Fruit fly (Drosophila melanogaster) whole organism, embryonic: ENCODE results near the gene CG7519.

Experiments used
- Bgb ChIP-seq: fragments of 200-800 bp; sonication (Bioruptor generic); IDR thresholded peaks from 2 replicates; pipeline ENCODE4 v1.3.6; 2022; ENCODE audit warnings: missing biosample characterization, missing genetic modification characterization; ENCODE audit not compliant: partially characterized antibody
- Bteb2 ChIP-seq: fragments of 200-800 bp; sonication (Bioruptor generic); optimal IDR thresholded peaks from 2 replicates; lab custom pipeline; 2016; ENCODE audit warnings: missing biosample characterization, missing genetic modification characterization
- CG10366 ChIP-seq: fragments of 200-800 bp; sonication (Bioruptor generic); IDR thresholded peaks from 2 replicates; pipeline ENCODE4 v1.3.6; 2022; ENCODE audit warnings: missing biosample characterization, missing genetic modification characterization
- CG10959 ChIP-seq: fragments of 200-800 bp; sonication (Bioruptor generic); IDR thresholded peaks from 2 replicates; pipeline ENCODE4 v1.3.6; 2022; ENCODE audit warnings: missing biosample characterization, missing genetic modification characterization
- CG11093 ChIP-seq: fragments of 200-800 bp; sonication (Bioruptor generic); IDR thresholded peaks from 3 replicates; pipeline ENCODE4 v1.3.6; 2022; ENCODE audit warnings: missing biosample characterization, missing genetic modification characterization
- CG11398 ChIP-seq: fragments of 200-800 bp; sonication (Bioruptor generic); optimal IDR thresholded peaks from 2 replicates; lab custom pipeline; 2016; ENCODE audit warnings: missing biosample characterization, missing genetic modification characterization
- CG12236 ChIP-seq: fragments of 200-800 bp; sonication (Bioruptor generic); optimal IDR thresholded peaks from 2 replicates; lab custom pipeline; 2016; ENCODE audit warnings: missing biosample characterization, missing genetic modification characterization
- CG12769 ChIP-seq: fragments of 200-800 bp; sonication (Bioruptor generic); optimal IDR thresholded peaks from 2 replicates; lab custom pipeline; 2019; ENCODE audit warnings: missing biosample characterization, mild to moderate bottlenecking, missing genetic modification characterization, moderate library complexity
- CG13287 ChIP-seq: fragments of 200-800 bp; sonication (Bioruptor generic); IDR thresholded peaks from 2 replicates; pipeline ENCODE4 v1.3.6; 2022; ENCODE audit warnings: missing biosample characterization, missing genetic modification characterization; ENCODE audit not compliant: partially characterized antibody
- CG14965 ChIP-seq: fragments of 200-800 bp; sonication (Bioruptor generic); optimal IDR thresholded peaks from 2 replicates; lab custom pipeline; 2016; ENCODE audit warnings: missing biosample characterization, missing genetic modification characterization, borderline replicate concordance
- CG2129 ChIP-seq: fragments of 200-800 bp; sonication (Bioruptor generic); IDR thresholded peaks from 2 replicates; pipeline ENCODE4 v1.3.6; 2022; ENCODE audit warnings: missing biosample characterization, missing genetic modification characterization; ENCODE audit not compliant: partially characterized antibody
- CG2199 ChIP-seq: fragments of 200-800 bp; sonication (Bioruptor generic); IDR thresholded peaks from 3 replicates; pipeline ENCODE4 v1.3.6; 2022; ENCODE audit warnings: missing biosample characterization, missing genetic modification characterization
- CG2875 ChIP-seq: fragments of 200-800 bp; sonication (Bioruptor generic); optimal IDR thresholded peaks from 2 replicates; lab custom pipeline; 2017; ENCODE audit warnings: missing biosample characterization, mild to moderate bottlenecking, missing genetic modification characterization, missing genetic modification reagents
- CG32772 ChIP-seq: fragments of 200-800 bp; sonication (Bioruptor generic); IDR thresholded peaks from 2 replicates; pipeline ENCODE4 v1.3.6; 2022; ENCODE audit warnings: missing biosample characterization, missing genetic modification characterization
- CG4360 ChIP-seq: fragments of 200-800 bp; sonication (Bioruptor generic); IDR thresholded peaks from 2 replicates; pipeline ENCODE4 v1.3.6; 2022; ENCODE audit warnings: missing biosample characterization, missing genetic modification characterization
- CG7745 ChIP-seq: fragments of 200-800 bp; sonication (Bioruptor generic); optimal IDR thresholded peaks from 2 replicates; lab custom pipeline; 2018; ENCODE audit warnings: missing biosample characterization, mild to moderate bottlenecking, missing genetic modification characterization, moderate library complexity
- CG8281 ChIP-seq: fragments of 200-800 bp; sonication (Bioruptor generic); optimal IDR thresholded peaks from 2 replicates; lab custom pipeline; 2018; ENCODE audit warnings: missing biosample characterization, mild to moderate bottlenecking, missing genetic modification characterization, moderate library complexity
- Chrac-16 ChIP-seq: fragments of 200-800 bp; sonication (Bioruptor generic); optimal IDR thresholded peaks from 3 replicates; lab custom pipeline; 2016; ENCODE audit warnings: missing biosample characterization, missing genetic modification characterization
- D19B ChIP-seq: fragments of 200-800 bp; sonication (Bioruptor generic); optimal IDR thresholded peaks from 2 replicates; lab custom pipeline; 2017; ENCODE audit warnings: missing biosample characterization, mild to moderate bottlenecking, missing genetic modification characterization
- GATAe ChIP-seq: fragments of 200-800 bp; sonication (Bioruptor generic); conservative IDR thresholded peaks from 2 replicates; pipeline ENCODE4 v1.3.6; 2022; ENCODE audit warnings: missing biosample characterization, missing genetic modification characterization
- Hey ChIP-seq: fragments of 200-800 bp; sonication (Bioruptor generic); optimal IDR thresholded peaks from 3 replicates; lab custom pipeline; 2018; ENCODE audit warnings: missing biosample characterization, mild to moderate bottlenecking, missing genetic modification characterization
- HmgZ ChIP-seq: fragments of 200-800 bp; sonication (Bioruptor generic); optimal IDR thresholded peaks from 2 replicates; lab custom pipeline; 2018; ENCODE audit warnings: missing biosample characterization, mild to moderate bottlenecking, missing genetic modification characterization
- Lpt ChIP-seq: fragments of >200 bp; optimal IDR thresholded peaks from 2 replicates; lab custom pipeline; 2018; ENCODE audit warnings: missing biosample characterization, missing genetic modification characterization
- NC2α ChIP-seq: fragments of 200-800 bp; sonication (Bioruptor generic); optimal IDR thresholded peaks from 2 replicates; lab custom pipeline; 2016; ENCODE audit warnings: missing biosample characterization, missing genetic modification characterization
- Poxn ChIP-seq: fragments of 200-800 bp; sonication (Bioruptor generic); IDR thresholded peaks from 2 replicates; pipeline ENCODE4 v1.3.6; 2022; ENCODE audit warnings: missing biosample characterization, missing genetic modification characterization
- Sox102F ChIP-seq: fragments of 200-800 bp; sonication (Bioruptor generic); optimal IDR thresholded peaks from 2 replicates; lab custom pipeline; 2018; ENCODE audit warnings: missing biosample characterization, mild to moderate bottlenecking, missing genetic modification characterization, moderate library complexity
- Tbp ChIP-seq: fragments of >200 bp; optimal IDR thresholded peaks from 2 replicates; lab custom pipeline; 2018; ENCODE audit warnings: missing biosample characterization, missing genetic modification characterization
- bbx ChIP-seq: fragments of 200-800 bp; sonication (Bioruptor generic); IDR thresholded peaks from 2 replicates; pipeline ENCODE4 v1.3.6; 2022; ENCODE audit warnings: missing biosample characterization, missing genetic modification characterization; ENCODE audit not compliant: partially characterized antibody
- corto ChIP-seq: fragments of 200-800 bp; sonication (Bioruptor generic); optimal IDR thresholded peaks from 2 replicates; lab custom pipeline; 2016; ENCODE audit warnings: missing biosample characterization, mild to moderate bottlenecking, missing genetic modification characterization, moderate library complexity
- emc ChIP-seq: fragments of 200-800 bp; sonication (Bioruptor generic); optimal IDR thresholded peaks from 2 replicates; lab custom pipeline; 2016; ENCODE audit warnings: missing biosample characterization, missing genetic modification characterization
- fd102C ChIP-seq: fragments of 200-800 bp; sonication (Bioruptor generic); optimal IDR thresholded peaks from 2 replicates; lab custom pipeline; 2018; ENCODE audit warnings: missing biosample characterization, mild to moderate bottlenecking, missing genetic modification characterization, moderate library complexity
- fd3F ChIP-seq: fragments of 200-800 bp; sonication (Bioruptor generic); optimal IDR thresholded peaks from 2 replicates; lab custom pipeline; 2018; ENCODE audit warnings: missing biosample characterization, mild to moderate bottlenecking, missing genetic modification characterization, moderate library complexity
- fd96Cb ChIP-seq: fragments of 200-800 bp; sonication (Bioruptor generic); optimal IDR thresholded peaks from 2 replicates; lab custom pipeline; 2018; ENCODE audit warnings: missing biosample characterization, mild to moderate bottlenecking, missing genetic modification characterization, moderate library complexity
- grn ChIP-seq: fragments of 200-800 bp; sonication (Bioruptor generic); optimal IDR thresholded peaks from 3 replicates; lab custom pipeline; 2017; ENCODE audit warnings: missing biosample characterization, missing genetic modification characterization
- hb ChIP-seq: fragments of 200-800 bp; sonication (Bioruptor generic); IDR thresholded peaks from 3 replicates; pipeline ENCODE4 v1.3.6; 2022; ENCODE audit warnings: missing biosample characterization, missing genetic modification characterization; ENCODE audit not compliant: partially characterized antibody
- kay ChIP-seq: fragments of 200-800 bp; sonication (Bioruptor generic); optimal IDR thresholded peaks from 2 replicates; lab custom pipeline; 2016; ENCODE audit warnings: missing biosample characterization, missing genetic modification characterization
- lab ChIP-seq: fragments of 200-800 bp; sonication (Bioruptor generic); optimal IDR thresholded peaks from 3 replicates; lab custom pipeline; 2017; ENCODE audit warnings: missing biosample characterization, missing genetic modification characterization, mild to moderate bottlenecking, moderate library complexity, missing genetic modification reagents
- oc ChIP-seq: fragments of 200-800 bp; sonication (Bioruptor generic); optimal IDR thresholded peaks from 2 replicates; lab custom pipeline; 2018; ENCODE audit warnings: missing biosample characterization, mild to moderate bottlenecking, missing genetic modification characterization, moderate library complexity
- p53 ChIP-seq: fragments of 200-800 bp; sonication (Bioruptor generic); optimal IDR thresholded peaks from 2 replicates; lab custom pipeline; 2016; ENCODE audit warnings: missing biosample characterization, missing genetic modification characterization
- sens ChIP-seq: fragments of 200-800 bp; sonication (Bioruptor generic); peaks from one replicate; lab custom pipeline; 2016; ENCODE audit warnings: missing biosample characterization, missing genetic modification characterization
- sens-2 ChIP-seq: fragments of 200-800 bp; sonication (Bioruptor generic); IDR thresholded peaks from 2 replicates; pipeline ENCODE4 v1.3.6; 2022; ENCODE audit warnings: missing biosample characterization, missing genetic modification characterization
- sima ChIP-seq: fragments of 200-800 bp; sonication (Bioruptor generic); optimal IDR thresholded peaks from 2 replicates; lab custom pipeline; 2016; ENCODE audit warnings: missing biosample characterization, missing genetic modification characterization
- slbo ChIP-seq: fragments of 200-800 bp; sonication (Bioruptor generic); IDR thresholded peaks from 2 replicates; pipeline ENCODE4 v1.3.6; 2022; ENCODE audit warnings: missing biosample characterization, missing genetic modification characterization
- ssp ChIP-seq: fragments of 200-800 bp; sonication (Bioruptor generic); IDR thresholded peaks from 2 replicates; pipeline ENCODE4 v1.3.6; 2022; ENCODE audit warnings: missing biosample characterization, missing genetic modification characterization
- ttk ChIP-seq: fragments of 200-800 bp; sonication (Bioruptor generic); IDR thresholded peaks from 2 replicates; pipeline ENCODE4 v2.1.2; 2022; ENCODE audit warnings: missing biosample characterization, missing genetic modification characterization
- tx ChIP-seq: fragments of 200-800 bp; sonication (Bioruptor generic); optimal IDR thresholded peaks from 2 replicates; lab custom pipeline; 2016; ENCODE audit warnings: missing biosample characterization, missing genetic modification characterization
- vvl ChIP-seq: fragments of 200-800 bp; sonication (Bioruptor generic); IDR thresholded peaks from 2 replicates; pipeline ENCODE4 v1.3.6; 2022; ENCODE audit warnings: missing biosample characterization, missing genetic modification characterization
- zen2 ChIP-seq: fragments of 200-800 bp; sonication (Bioruptor generic); IDR thresholded peaks from 3 replicates; pipeline ENCODE4 v1.3.6; 2022; ENCODE audit warnings: missing biosample characterization, missing genetic modification characterization; ENCODE audit not compliant: partially characterized antibody

CG7519 gene

dm6 chr3L:21515823-21516715 lies 23.2 kb downstream of the CG7519 start, which contains the start of the genes SAK and Cdk12 (continued):
- TF ChIP-seq bbx = no peak
- TF ChIP-seq sima (GFP tag; lab: Kevin White, UChicago) = no peak
- peak; percentile 74; the same call in 2 of the 3 replicates for TF ChIP-seq CG11093
- peak; percentile 71; the same call in 1 of the 2 replicates for TF ChIP-seq CG10366 (GFP tag; lab: Robert Waterston, UW)
- TF ChIP-seq kay = peak; percentile 83
- no peak for TF ChIP-seq hb (GFP tag; lab: Robert Waterston, UW)
- TF ChIP-seq tx (GFP tag; lab: Kevin White, UChicago) = peak; percentile 49
- TF ChIP-seq ssp (GFP tag; lab: Robert Waterston, UW) = peak; percentile 97
- peak; percentile 36 for TF ChIP-seq CG7745 (tag; lab: Kevin White, UChicago)
- peak; percentile 36; the same call in 1 of the 2 replicates for TF ChIP-seq Bgb (GFP tag; lab: Robert Waterston, UW)
- peak; percentile 89 for TF ChIP-seq lab
- peak; percentile 38; the same call in 1 of the 2 replicates for TF ChIP-seq GATAe (GFP tag; lab: Robert Waterston, UW)
- TF ChIP-seq CG12769 (tag; lab: Kevin White, UChicago) = peak; percentile 72
- TF ChIP-seq Lpt = no peak
- no peak for TF ChIP-seq Hey (tag; lab: Kevin White, UChicago)
- peak; percentile 82 for TF ChIP-seq ttk (GFP tag; lab: Robert Waterston, UW)
- no peak for TF ChIP-seq NC2α (GFP tag; lab: Kevin White, UChicago)
- no peak for TF ChIP-seq fd102C (GFP tag; lab: Kevin White, UChicago)
- TF ChIP-seq fd96Cb (tag; lab: Kevin White, UChicago) = peak; percentile 76
- TF ChIP-seq D19B (GFP tag; lab: Kevin White, UChicago) = peak; percentile 74
- peak; percentile 59 for TF ChIP-seq CG13287
- TF ChIP-seq vvl (GFP tag; lab: Robert Waterston, UW) = peak; percentile 88
- peak; percentile 63 for TF ChIP-seq CG2875 (GFP tag; lab: Kevin White, UChicago)
- TF ChIP-seq sens-2 (GFP tag; lab: Robert Waterston, UW) = peak; percentile 48; the same call in 1 of the 2 replicates
- TF ChIP-seq Poxn = no peak; the same call in 1 of the 2 replicates
- TF ChIP-seq Bteb2 = no peak
- peak; percentile 52 for TF ChIP-seq CG8281
- no peak for TF ChIP-seq CG12236 (GFP tag; lab: Kevin White, UChicago)
- peak; percentile 72 for TF ChIP-seq HmgZ (tag; lab: Kevin White, UChicago)
- TF ChIP-seq corto (GFP tag; lab: Kevin White, UChicago) = no peak
- TF ChIP-seq CG10959 (GFP tag; lab: Robert Waterston, UW) = no peak; the same call in 1 of the 2 replicates
- peak; percentile 79 for TF ChIP-seq Sox102F (GFP tag; lab: Kevin White, UChicago)
- no peak for TF ChIP-seq CG2129
- TF ChIP-seq Tbp = no peak
- no peak for TF ChIP-seq CG11398 (GFP tag; lab: Kevin White, UChicago)
- TF ChIP-seq Chrac-16 (GFP tag; lab: Kevin White, UChicago) = peak; percentile 86
- TF ChIP-seq fd3F (GFP tag; lab: Kevin White, UChicago) = peak; percentile 85
- no peak for TF ChIP-seq CG14965 (GFP tag; lab: Kevin White, UChicago)
- TF ChIP-seq slbo (GFP tag; lab: Robert Waterston, UW) = peak; percentile 92
- no peak; the same call in 2 of the 3 replicates for TF ChIP-seq zen2
- TF ChIP-seq oc = peak; percentile 71
- TF ChIP-seq CG4360 (GFP tag; lab: Robert Waterston, UW) = 0 out of 2 replicates have a peak, but pooled peaks have one; percentile 43
- TF ChIP-seq grn = no peak
- no peak for TF ChIP-seq emc (GFP tag; lab: Kevin White, UChicago)
- no peak for TF ChIP-seq p53 (GFP tag; lab: Kevin White, UChicago)
- peak; percentile 76 for TF ChIP-seq CG32772 (GFP tag; lab: Robert Waterston, UW)
- TF ChIP-seq sens (GFP tag; lab: Kevin White, UChicago) = peak; percentile 91
- 0 out of 3 replicates have a peak, but pooled peaks have one; percentile 46 for TF ChIP-seq CG2199 (GFP tag; lab: Robert Waterston, UW)
